Fruit fly (Drosophila melanogaster) whole organism, prepupa: ENCODE measurements around the gene CG44271.
A peak's percentile ranks its signal among the peaks of the same experiment; 100 is the strongest.

Source experiments
- CG10669 ChIP-seq: fragments of 200-800 bp; sonication (Bioruptor generic); optimal IDR thresholded peaks from 3 replicates; lab custom pipeline; 2018; ENCODE audit warnings: missing biosample characterization, mild to moderate bottlenecking, missing genetic modification characterization, moderate library complexity
- CG11294 ChIP-seq: fragments of 200-800 bp; sonication (Bioruptor generic); IDR thresholded peaks from 2 replicates; pipeline ENCODE4 v1.3.6; 2022; ENCODE audit warnings: missing biosample characterization, missing genetic modification characterization
- CG11762 ChIP-seq: fragments of 200-800 bp; sonication (Bioruptor generic); optimal IDR thresholded peaks from 3 replicates; lab custom pipeline; 2016; ENCODE audit warnings: missing biosample characterization, missing genetic modification characterization; ENCODE audit not compliant: insufficient read depth
- CG11902 ChIP-seq: fragments of 200-800 bp; sonication (Bioruptor generic); optimal IDR thresholded peaks from 3 replicates; lab custom pipeline; 2016; ENCODE audit warnings: missing biosample characterization, missing genetic modification characterization
- CG15336 ChIP-seq: fragments of 200-800 bp; sonication (Bioruptor generic); IDR thresholded peaks from 2 replicates; pipeline ENCODE4 v1.3.6; 2022; ENCODE audit warnings: missing biosample characterization, missing genetic modification characterization
- CG1621 ChIP-seq: fragments of 200-800 bp; sonication (Bioruptor generic); optimal IDR thresholded peaks from 3 replicates; lab custom pipeline; 2018; ENCODE audit warnings: missing biosample characterization, mild to moderate bottlenecking, missing genetic modification characterization
- CG16779 ChIP-seq: fragments of 200-800 bp; sonication (Bioruptor generic); optimal IDR thresholded peaks from 3 replicates; lab custom pipeline; 2017; ENCODE audit warnings: missing biosample characterization, mild to moderate bottlenecking, missing genetic modification characterization
- CG31627 ChIP-seq: fragments of 200-800 bp; sonication (Bioruptor generic); optimal IDR thresholded peaks from 3 replicates; lab custom pipeline; 2016; ENCODE audit warnings: missing biosample characterization, missing genetic modification characterization
- CG4318 ChIP-seq: fragments of 200-800 bp; sonication (Bioruptor generic); optimal IDR thresholded peaks from 3 replicates; lab custom pipeline; 2017; ENCODE audit warnings: missing biosample characterization, mild to moderate bottlenecking, missing genetic modification characterization
- CG6808 ChIP-seq: fragments of 200-800 bp; sonication (Bioruptor generic); optimal IDR thresholded peaks from 3 replicates; lab custom pipeline; 2017; ENCODE audit warnings: missing biosample characterization, missing genetic modification characterization, mild to moderate bottlenecking, moderate library complexity, missing genetic modification reagents
- CG7368 ChIP-seq: fragments of 200-800 bp; sonication (Bioruptor generic); optimal IDR thresholded peaks from 3 replicates; lab custom pipeline; 2016; ENCODE audit warnings: missing biosample characterization, missing genetic modification characterization
- CG8119 ChIP-seq: fragments of 200-800 bp; sonication (Bioruptor generic); IDR thresholded peaks from 3 replicates; pipeline ENCODE4 v1.3.6; 2022; ENCODE audit warnings: missing biosample characterization, missing genetic modification characterization
- CG8632 ChIP-seq: fragments of 200-800 bp; sonication (Bioruptor generic); optimal IDR thresholded peaks from 3 replicates; lab custom pipeline; 2016; ENCODE audit warnings: missing biosample characterization, missing genetic modification characterization
- Eip75B ChIP-seq: fragments of 200-800 bp; sonication (Bioruptor generic); optimal IDR thresholded peaks from 3 replicates; lab custom pipeline; 2016; ENCODE audit warnings: missing biosample characterization, missing genetic modification characterization
- Eip78C ChIP-seq: fragments of 200-800 bp; sonication (Bioruptor generic); peaks from one replicate; lab custom pipeline; 2016; ENCODE audit warnings: missing biosample characterization, missing genetic modification characterization
- Gug ChIP-seq: fragments of 200-800 bp; sonication (Bioruptor generic); IDR thresholded peaks from 2 replicates; pipeline ENCODE4 v1.3.6; 2022; ENCODE audit warnings: missing biosample characterization, missing genetic modification characterization
- Hr38 ChIP-seq: sonication (Bioruptor generic); optimal IDR thresholded peaks from 2 replicates; lab custom pipeline; 2016; ENCODE audit warnings: missing biosample characterization, missing genetic modification characterization
- Hr39 ChIP-seq: fragments of 200-800 bp; sonication (Bioruptor generic); optimal IDR thresholded peaks from 2 replicates; lab custom pipeline; 2016; ENCODE audit warnings: missing biosample characterization, missing genetic modification characterization
- Hr4 ChIP-seq: fragments of 200-800 bp; sonication (Bioruptor generic); optimal IDR thresholded peaks from 3 replicates; lab custom pipeline; 2016; ENCODE audit warnings: missing biosample characterization, missing genetic modification characterization
- Met ChIP-seq: fragments of 200-800 bp; sonication (Bioruptor generic); optimal IDR thresholded peaks from 3 replicates; lab custom pipeline; 2016; ENCODE audit warnings: missing biosample characterization, missing genetic modification characterization
- Smox ChIP-seq: fragments of 200-800 bp; sonication (Bioruptor generic); optimal IDR thresholded peaks from 3 replicates; lab custom pipeline; 2016; ENCODE audit warnings: missing biosample characterization, missing genetic modification characterization
- Sox14 ChIP-seq: fragments of 200-800 bp; sonication (Bioruptor generic); optimal IDR thresholded peaks from 3 replicates; lab custom pipeline; 2016; ENCODE audit warnings: missing biosample characterization, missing genetic modification characterization
- Sox15 ChIP-seq: fragments of 200-800 bp; sonication (Bioruptor generic); optimal IDR thresholded peaks from 3 replicates; lab custom pipeline; 2016; ENCODE audit warnings: missing biosample characterization, missing genetic modification characterization
- acj6 ChIP-seq: fragments of 200-800 bp; sonication (Bioruptor generic); optimal IDR thresholded peaks from 3 replicates; lab custom pipeline; 2016; ENCODE audit warnings: missing biosample characterization, missing genetic modification characterization
- cyc ChIP-seq: fragments of 200-800 bp; sonication (Bioruptor generic); optimal IDR thresholded peaks from 3 replicates; lab custom pipeline; 2016; ENCODE audit warnings: missing biosample characterization, missing genetic modification characterization
- dac ChIP-seq: fragments of 200-800 bp; sonication (Bioruptor generic); optimal IDR thresholded peaks from 2 replicates; lab custom pipeline; 2017; ENCODE audit warnings: missing biosample characterization, mild to moderate bottlenecking, missing genetic modification characterization
- dsx ChIP-seq: fragments of 200-800 bp; optimal IDR thresholded peaks from 3 replicates; lab custom pipeline; 2019; ENCODE audit warnings: missing biosample characterization, mild to moderate bottlenecking, missing genetic modification characterization, moderate library complexity; ENCODE audit not compliant: poor library complexity, severe bottlenecking
- eg ChIP-seq: fragments of 200-800 bp; sonication (Bioruptor generic); IDR thresholded peaks from 3 replicates; pipeline ENCODE4 v1.3.6; 2022; ENCODE audit warnings: missing biosample characterization, missing genetic modification characterization
- esn ChIP-seq: fragments of 200-800 bp; sonication (Bioruptor generic); optimal IDR thresholded peaks from 2 replicates; lab custom pipeline; 2016; ENCODE audit warnings: missing biosample characterization, mild to moderate bottlenecking, missing genetic modification characterization, moderate library complexity
- fd59A ChIP-seq: fragments of 200-800 bp; sonication (Bioruptor generic); optimal IDR thresholded peaks from 2 replicates; lab custom pipeline; 2017; ENCODE audit warnings: missing biosample characterization, mild to moderate bottlenecking, missing genetic modification characterization, missing genetic modification reagents
- fkh ChIP-seq: fragments of 200-800 bp; sonication (Bioruptor generic); optimal IDR thresholded peaks from 3 replicates; lab custom pipeline; 2017; ENCODE audit warnings: missing biosample characterization, mild to moderate bottlenecking, missing genetic modification characterization, moderate library complexity
- pdm3 ChIP-seq: fragments of 200-800 bp; sonication (Bioruptor generic); optimal IDR thresholded peaks from 3 replicates; lab custom pipeline; 2016; ENCODE audit warnings: missing biosample characterization, missing genetic modification characterization
- salr ChIP-seq, 2 experiments: fragments of 200-800 bp; sonication (Bioruptor generic); optimal IDR thresholded peaks; 3 replicates each; lab custom pipeline; 2016 to 2018; ENCODE audit warnings: missing biosample characterization in 2 of 2, missing genetic modification characterization in 2 of 2, mild to moderate bottlenecking in 1 of 2
- spab ChIP-seq: fragments of 200-800 bp; sonication (Bioruptor generic); optimal IDR thresholded peaks from 2 replicates; lab custom pipeline; 2017; ENCODE audit warnings: missing biosample characterization, mild to moderate bottlenecking, missing genetic modification characterization, missing genetic modification reagents
- ss ChIP-seq, 2 experiments: fragments of 200-800 bp; sonication (Bioruptor generic); optimal IDR thresholded peaks; 2 replicates in 1 of 2; 3 replicates in 1 of 2; lab custom pipeline; 2017 to 2018; ENCODE audit warnings: mild to moderate bottlenecking in 2 of 2, missing biosample characterization in 2 of 2, missing genetic modification characterization in 2 of 2, moderate library complexity in 1 of 2
- svp ChIP-seq: fragments of 200-800 bp; sonication (Bioruptor generic); peaks from one replicate; lab custom pipeline; 2016; ENCODE audit warnings: missing biosample characterization, missing genetic modification characterization
- topi ChIP-seq: fragments of 200-800 bp; sonication (Bioruptor generic); optimal IDR thresholded peaks from 3 replicates; lab custom pipeline; 2016; ENCODE audit warnings: missing biosample characterization, missing genetic modification characterization
- vri ChIP-seq: fragments of 200-800 bp; sonication (Bioruptor generic); optimal IDR thresholded peaks from 3 replicates; lab custom pipeline; 2016; ENCODE audit warnings: missing biosample characterization, mild to moderate bottlenecking, missing genetic modification characterization

Gene CG44271

dm6 chr2L:6784235-6784634 is 36.5 kb upstream of the CG44271 start:
- no peak for TF ChIP-seq acj6 (GFP tag; lab: Kevin White, UChicago)
- no peak for TF ChIP-seq pdm3 (GFP tag; lab: Kevin White, UChicago)
- TF ChIP-seq Gug (GFP tag; lab: Robert Waterston, UW) = no peak
- TF ChIP-seq vri (GFP tag; lab: Kevin White, UChicago) = no peak
- no peak for TF ChIP-seq Hr39
- TF ChIP-seq Eip78C = peak; percentile 44
- no peak for TF ChIP-seq CG11902 (GFP tag; lab: Kevin White, UChicago)
- no peak for TF ChIP-seq CG16779 (tag; lab: Kevin White, UChicago)
- TF ChIP-seq ss (GFP tag; optimal IDR thresholded peaks at IDR 0.05; lab: Kevin White, UChicago) = peak in 1 of 2 experiments; percentile 29
- TF ChIP-seq, all 60 proteins: peak for 2

DNA sequence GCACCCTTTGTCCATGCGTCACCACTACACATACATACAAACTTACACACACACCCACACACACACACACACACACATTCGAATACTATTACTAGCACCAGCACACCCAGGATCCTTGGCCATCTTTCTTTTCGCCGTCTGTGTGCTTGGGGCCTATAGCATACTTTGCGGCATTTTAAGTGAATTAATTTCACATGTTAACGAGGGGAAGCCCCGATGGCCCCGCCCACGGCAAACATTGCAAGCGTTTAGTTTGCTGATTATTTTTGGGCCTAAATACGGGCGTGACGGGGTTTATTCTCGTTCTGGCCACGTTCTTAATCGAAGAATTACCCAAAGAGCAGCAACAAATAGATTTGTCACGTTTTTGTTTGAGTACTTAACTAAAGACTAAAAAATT is 35.7 kb upstream of the CG44271 start:
- TF ChIP-seq CG8119 (GFP tag; lab: Robert Waterston, UW) (no peak), Eip78C (peak; percentile 51)
- TF ChIP-seq, all 60 proteins: peak for 1

dm6 chr2L:6774853-6775252 is 27.1 kb upstream of the CG44271 start:
- TF ChIP-seq topi (GFP tag; lab: Kevin White, UChicago) = no peak
- no peak for TF ChIP-seq eg (GFP tag; lab: Robert Waterston, UW)
- peak; percentile 55 for TF ChIP-seq svp
- no peak for TF ChIP-seq vri (GFP tag; lab: Kevin White, UChicago)
- TF ChIP-seq CG10669 (GFP tag; lab: Kevin White, UChicago) = peak; percentile 3

DNA sequence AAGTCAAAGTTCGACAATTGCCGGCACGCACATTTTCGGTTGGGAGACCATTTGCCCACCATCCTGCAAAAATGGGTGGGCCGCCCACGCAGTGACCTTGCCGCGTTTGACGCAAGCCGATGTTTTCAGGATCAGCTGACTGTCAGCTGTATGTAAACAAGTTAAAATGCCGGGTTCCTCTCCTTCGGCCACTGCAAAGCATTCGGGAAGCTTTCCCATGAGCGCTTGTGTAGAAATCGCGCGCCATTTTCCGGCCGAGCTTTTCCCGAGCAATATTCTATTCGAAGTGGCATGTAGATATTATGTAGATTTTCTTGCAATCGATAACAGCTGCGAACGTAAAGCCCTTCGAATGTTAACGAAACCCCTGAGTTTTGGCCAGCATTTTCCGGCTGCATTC is 25.9 kb upstream of the CG44271 start, which contains the start of gene CG17378:
TSS of gene CG17378 (plus strand) at position 397 of the 400 bp plus-strand sequence.
- TF ChIP-seq Met (GFP tag; lab: Kevin White, UChicago) (no peak), dsx (GFP tag; lab: Kevin White, UChicago) (no peak), CG1621 (no peak), CG4318 (GFP tag; lab: Kevin White, UChicago) (no peak), CG16779 (tag; lab: Kevin White, UChicago) (no peak), CG6808 (GFP tag; lab: Kevin White, UChicago) (no peak), CG11762 (GFP tag; lab: Kevin White, UChicago) (no peak), CG8632 (GFP tag; lab: Kevin White, UChicago) (no peak), Hr4 (no peak), svp (no peak), CG10669 (GFP tag; lab: Kevin White, UChicago) (no peak), salr (GFP tag; optimal IDR thresholded peaks at IDR 0.05; lab: Kevin White, UChicago) (no peak), acj6 (GFP tag; lab: Kevin White, UChicago) (no peak), Smox (GFP tag; lab: Kevin White, UChicago) (no peak), CG11902 (GFP tag; lab: Kevin White, UChicago) (no peak), Hr38 (GFP tag; lab: Kevin White, UChicago) (no peak), CG7368 (GFP tag; lab: Kevin White, UChicago) (no peak), dac (GFP tag; lab: Kevin White, UChicago) (no peak)

- TF ChIP-seq Sox14 (GFP tag; lab: Kevin White, UChicago) = no peak
- no peak for TF ChIP-seq dac (GFP tag; lab: Kevin White, UChicago)
- no peak for TF ChIP-seq fkh (GFP tag; lab: Kevin White, UChicago)
- TF ChIP-seq salr (GFP tag; optimal IDR thresholded peaks at IDR 0.05; lab: Kevin White, UChicago) = no peak
- TF ChIP-seq CG31627 (GFP tag; lab: Kevin White, UChicago) = no peak
- no peak for TF ChIP-seq spab (GFP tag; lab: Kevin White, UChicago)
- TF ChIP-seq Hr4 = no peak
- no peak for TF ChIP-seq Eip75B (GFP tag; lab: Kevin White, UChicago)
- no peak for TF ChIP-seq CG11762 (GFP tag; lab: Kevin White, UChicago)
- no peak for TF ChIP-seq cyc (GFP tag; lab: Kevin White, UChicago)
- no peak for TF ChIP-seq CG7368 (GFP tag; lab: Kevin White, UChicago)
- no peak for TF ChIP-seq fd59A (GFP tag; lab: Kevin White, UChicago)
- no peak for TF ChIP-seq CG15336 (GFP tag; lab: Robert Waterston, UW)
- TF ChIP-seq CG11294 (GFP tag; lab: Robert Waterston, UW) = no peak
- no peak for TF ChIP-seq Sox15 (GFP tag; lab: Kevin White, UChicago)
- TF ChIP-seq esn (GFP tag; lab: Kevin White, UChicago) = no peak
- TF ChIP-seq, all 60 proteins: peak for 0
Measured at dm6 chr2L:6772655-6773054, 24.9 kb upstream of the CG44271 start, which contains the start of gene LUBEL. Gene LUBEL, minus strand, starts transcription at chr2L:6772755.
